Fruit fly (Drosophila melanogaster) whole organism, prepupa: Measurements from ENCODE around the gene CG5877.
A peak's percentile ranks its signal among the peaks of the same experiment; 100 is the strongest.

Source experiments
- CG15336 ChIP-seq: fragments of 200-800 bp; sonication (Bioruptor generic); IDR thresholded peaks from 2 replicates; pipeline ENCODE4 v1.3.6; 2022; ENCODE audit warnings: missing biosample characterization, missing genetic modification characterization
- CG1621 ChIP-seq: fragments of 200-800 bp; sonication (Bioruptor generic); optimal IDR thresholded peaks from 3 replicates; lab custom pipeline; 2018; ENCODE audit warnings: missing biosample characterization, mild to moderate bottlenecking, missing genetic modification characterization
- CG3919 ChIP-seq: fragments of 200-800 bp; sonication (Bioruptor generic); optimal IDR thresholded peaks from 3 replicates; lab custom pipeline; 2016; ENCODE audit warnings: missing biosample characterization, missing genetic modification characterization
- CG9139 ChIP-seq: fragments of 200-800 bp; sonication (Bioruptor generic); optimal IDR thresholded peaks from 3 replicates; lab custom pipeline; 2017; ENCODE audit warnings: missing biosample characterization, mild to moderate bottlenecking, missing genetic modification characterization
- Hr4 ChIP-seq: fragments of 200-800 bp; sonication (Bioruptor generic); optimal IDR thresholded peaks from 3 replicates; lab custom pipeline; 2016; ENCODE audit warnings: missing biosample characterization, missing genetic modification characterization
- dsx ChIP-seq: fragments of 200-800 bp; optimal IDR thresholded peaks from 3 replicates; lab custom pipeline; 2019; ENCODE audit warnings: missing biosample characterization, mild to moderate bottlenecking, missing genetic modification characterization, moderate library complexity; ENCODE audit not compliant: poor library complexity, severe bottlenecking
- esn ChIP-seq: fragments of 200-800 bp; sonication (Bioruptor generic); optimal IDR thresholded peaks from 2 replicates; lab custom pipeline; 2016; ENCODE audit warnings: missing biosample characterization, mild to moderate bottlenecking, missing genetic modification characterization, moderate library complexity

- no peak for TF ChIP-seq Hr4 (GFP tag; lab: Kevin White, UChicago)
- no peak for TF ChIP-seq CG9139 (GFP tag; lab: Kevin White, UChicago)
- no peak for TF ChIP-seq CG3919
- no peak for TF ChIP-seq CG15336 (GFP tag; lab: Robert Waterston, UW)
- TF ChIP-seq dsx (GFP tag; lab: Kevin White, UChicago): no peak
- no peak for TF ChIP-seq CG1621
- peak; percentile 41 for TF ChIP-seq esn (GFP tag; lab: Kevin White, UChicago)
Measured at dm6 chrX:15335845-15336453, 43.1 kb downstream of the CG5877 start.
